Fruit fly (Drosophila melanogaster) ovary, adult (tissue): ENCODE measurements around the gene FER.
A peak's percentile ranks its signal among the peaks of the same experiment; 100 is the strongest.

ENCODE experiments used
- CG17801 ChIP-seq: fragments of 200-800 bp; optimal IDR thresholded peaks from 2 replicates; lab custom pipeline; 2019; ENCODE audit warnings: missing biosample characterization, mild to moderate bottlenecking, missing genetic modification characterization, moderate library complexity; ENCODE audit not compliant: partially characterized antibody

Gene FER

dm6 chr3R:9343022-9343587 is 51.2 kb downstream of the FER start:
- TF ChIP-seq CG17801 (GFP tag; lab: Kevin White, UChicago): no peak

dm6 chr3R:9342248-9342882 is 52.0 kb downstream of the FER start:
- TF ChIP-seq CG17801 (GFP tag; lab: Kevin White, UChicago): no peak

dm6 chr3R:9341189-9342012 is 52.9 kb downstream of the FER start:
- peak; percentile 90 for TF ChIP-seq CG17801 (GFP tag; lab: Kevin White, UChicago)

dm6 chr3R:9340425-9341188 is 53.7 kb downstream of the FER start:
- peak; percentile 89 for TF ChIP-seq CG17801 (GFP tag; lab: Kevin White, UChicago)

- no peak for TF ChIP-seq CG17801 (GFP tag; lab: Kevin White, UChicago)
These were observed 54.4 kb downstream of the FER start, which contains the start of gene drn for dm6 chr3R:9340076-9340315. TSS of gene drn (plus strand) at chr3R:9340216.

dm6 chr3R:9339176-9340075 is 54.9 kb downstream of the FER start:
- no peak for TF ChIP-seq CG17801 (GFP tag; lab: Kevin White, UChicago)

- no peak for TF ChIP-seq CG17801 (GFP tag; lab: Kevin White, UChicago)
These were observed 55.6 kb downstream of the FER start for dm6 chr3R:9338771-9339170.

- no peak for TF ChIP-seq CG17801 (GFP tag; lab: Kevin White, UChicago)
These were observed 56.7 kb downstream of the FER start for dm6 chr3R:9337402-9338254.

- TF ChIP-seq CG17801 (GFP tag; lab: Kevin White, UChicago): no peak
These were observed 59.5 kb downstream of the FER start, which contains the start of the genes Aduk and pasi2 for dm6 chr3R:9334592-9335518. TSS of gene Aduk (minus strand) at chr3R:9334714. TSS of gene pasi2 (plus strand) at chr3R:9335170.

dm6 chr3R:9331861-9332260 is 62.5 kb downstream of the FER start, which contains the start of gene CG16749:
TSS of gene CG16749 (minus strand) at chr3R:9331885.
- no peak for TF ChIP-seq CG17801 (GFP tag; lab: Kevin White, UChicago)

- no peak for TF ChIP-seq CG17801 (GFP tag; lab: Kevin White, UChicago)
These were observed 64.1 kb downstream of the FER start, which contains the start of gene CG12951 for dm6 chr3R:9330231-9330630. TSS of gene CG12951 (minus strand) at chr3R:9330331.

- TF ChIP-seq CG17801 (GFP tag; lab: Kevin White, UChicago): no peak
These were observed 65.5 kb downstream of the FER start for dm6 chr3R:9328812-9329211.
